Fruit fly (Drosophila melanogaster) S2 (cell line): Measurements from ENCODE around the gene CG32277.

Experiments
- CG8478 ChIP-seq: fragments of >200 bp; optimal IDR thresholded peaks from 2 replicates; lab custom pipeline; 2018
- CTCF ChIP-seq, 2 experiments: fragments of >200 bp; optimal IDR thresholded peaks; 2 replicates each; lab custom pipeline; 2018

Gene CG32277

DNA sequence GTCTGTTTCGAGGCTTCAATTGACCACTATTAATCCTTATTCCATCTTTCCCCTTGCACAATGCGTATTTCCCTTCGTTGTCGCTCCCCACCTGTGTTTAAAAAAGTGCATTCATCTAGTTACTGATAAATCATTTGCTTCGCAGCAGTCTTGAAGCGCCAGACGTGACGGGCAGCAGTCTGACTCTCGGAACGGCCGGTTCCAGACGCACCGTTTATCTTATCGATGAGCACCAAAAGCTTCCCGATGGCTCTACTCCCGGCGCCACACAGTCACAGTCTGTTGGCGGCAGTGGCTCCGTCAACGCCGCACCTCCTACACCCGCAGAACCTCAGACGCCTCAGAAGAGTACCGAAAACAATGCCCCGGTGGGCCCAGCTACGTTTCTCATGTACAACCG lies 21.1 kb downstream of the CG32277 start, which contains the start of gene CG42494:
Gene CG42494 (plus strand): TSS at position 301 of the 400 bp plus-strand sequence.
- TF ChIP-seq CG8478 (lab: Kevin White, UChicago): no peak
- TF ChIP-seq CTCF (optimal IDR thresholded peaks at IDR 0.05; lab: Kevin White, UChicago): no peak

DNA sequence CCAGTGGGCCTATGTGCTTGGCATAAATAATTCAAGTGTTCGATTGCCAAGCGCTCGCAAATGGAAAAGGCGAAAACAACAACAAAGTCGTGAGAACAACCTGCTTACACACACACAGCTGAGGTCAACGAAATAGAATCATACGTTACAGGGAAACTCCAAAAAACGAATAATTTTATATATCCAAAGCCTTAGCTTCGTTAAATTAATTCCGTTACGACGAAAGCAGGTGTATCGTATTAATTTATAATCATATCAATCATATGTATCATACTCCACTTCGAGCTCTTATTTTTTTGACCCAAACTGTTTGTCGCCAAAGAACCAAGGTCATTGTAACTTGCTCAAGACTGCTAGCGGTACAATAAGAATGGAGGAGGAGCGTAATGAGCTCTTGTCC lies 25.8 kb downstream of the CG32277 start:
- TF ChIP-seq CG8478 (lab: Kevin White, UChicago): no peak
- TF ChIP-seq CTCF (optimal IDR thresholded peaks at IDR 0.05; lab: Kevin White, UChicago): no peak

DNA sequence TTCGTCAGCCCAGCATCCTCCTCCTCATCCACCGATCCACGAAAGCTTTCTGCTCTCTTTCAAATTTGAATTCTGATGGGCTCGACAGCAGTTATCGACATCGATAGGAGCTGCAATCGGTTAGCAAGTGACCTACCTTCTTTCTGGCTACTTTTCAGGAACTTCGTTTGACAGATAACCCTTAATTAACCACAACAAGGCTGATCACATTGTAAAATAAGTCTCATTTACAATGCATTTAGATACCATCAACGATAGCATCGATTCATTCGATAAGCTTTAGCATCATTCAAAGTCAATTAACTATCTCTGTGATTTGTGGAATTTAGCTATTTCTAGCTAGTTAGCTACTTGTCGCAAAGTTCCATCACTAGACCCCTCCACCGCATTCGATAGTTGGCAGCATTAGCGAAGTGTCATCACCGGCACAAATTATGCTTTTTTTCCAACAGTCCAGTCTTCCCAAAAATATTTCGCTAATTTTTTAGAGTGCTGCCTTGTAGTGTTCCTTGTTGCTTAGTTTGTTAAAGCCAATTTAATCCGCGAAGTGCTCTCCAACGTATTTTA lies 26.6 kb downstream of the CG32277 start, which contains the start of the genes MnM and Girdin:
Gene MnM (minus strand): TSS at position 51 of the 567 bp plus-strand sequence.
Gene Girdin (plus strand): TSS at position 401 of the 567 bp plus-strand sequence.
- TF ChIP-seq CG8478 (lab: Kevin White, UChicago) (no peak), CTCF (optimal IDR thresholded peaks at IDR 0.05; lab: Kevin White, UChicago) (peak in 1 of 2 experiments; percentile 46)

DNA sequence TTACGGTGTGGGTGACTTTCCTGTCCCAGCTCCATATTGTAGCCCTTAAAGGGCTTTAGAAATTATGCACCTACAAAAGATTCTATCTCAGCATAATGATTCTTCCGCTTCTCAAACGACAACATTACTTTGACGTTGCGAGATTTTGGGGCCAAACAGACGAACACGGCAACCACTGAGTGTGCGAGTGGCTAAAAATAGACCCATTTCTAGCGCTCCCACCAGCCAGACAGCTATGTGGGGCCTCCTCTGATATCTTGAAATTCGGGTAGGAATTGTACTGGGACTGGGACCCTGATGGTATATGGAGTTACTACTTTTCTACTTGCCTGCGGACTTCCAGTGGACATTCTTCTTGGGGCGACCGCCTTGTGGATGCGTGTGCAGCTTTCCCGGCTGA lies 27.4 kb downstream of the CG32277 start:
- TF ChIP-seq CG8478 (lab: Kevin White, UChicago): no peak
- no peak for TF ChIP-seq CTCF (optimal IDR thresholded peaks at IDR 0.05; lab: Kevin White, UChicago)

DNA sequence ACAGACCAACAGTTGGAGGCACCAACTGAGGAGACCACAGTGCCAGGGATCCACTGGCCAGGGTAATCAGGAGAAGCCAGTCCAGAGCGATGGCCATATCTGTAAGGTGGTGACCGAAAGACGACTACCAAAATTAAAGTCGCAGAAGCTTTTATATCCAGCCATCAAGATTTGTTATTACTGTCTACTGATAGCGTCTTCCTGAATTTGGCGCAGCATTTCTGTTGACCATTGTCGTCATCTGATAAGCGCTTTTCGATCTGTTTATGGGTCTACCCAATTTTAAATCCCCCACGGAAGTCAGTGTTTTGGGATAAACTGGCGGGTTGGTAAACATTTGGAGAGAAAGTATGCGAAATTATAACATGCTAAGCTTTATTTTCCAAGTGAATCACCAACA lies 32.8 kb downstream of the CG32277 start, which contains the start of gene CG14963:
Gene CG14963 (minus strand): TSS at position 101 of the 400 bp plus-strand sequence.
- no peak for TF ChIP-seq CTCF (optimal IDR thresholded peaks at IDR 0.05; lab: Kevin White, UChicago)
- no peak for TF ChIP-seq CG8478 (lab: Kevin White, UChicago)

DNA sequence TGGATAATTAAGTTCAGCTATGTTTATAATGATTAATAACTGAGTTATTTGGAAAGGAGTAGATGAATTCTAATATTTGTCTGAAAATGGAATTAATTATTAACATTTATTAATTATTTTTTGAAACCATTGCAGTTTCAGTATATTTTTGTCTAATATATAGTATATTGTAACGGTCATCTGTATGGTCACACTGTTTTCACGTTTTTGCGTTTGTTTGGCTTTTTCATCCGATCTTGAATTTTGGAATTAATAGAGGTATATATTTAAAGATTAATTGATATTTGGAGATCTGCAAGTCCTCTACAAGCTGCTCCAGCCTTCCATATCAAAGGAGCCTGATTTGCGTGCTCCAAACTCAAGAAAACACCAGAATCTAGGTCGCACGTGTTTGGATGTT lies 36.1 kb downstream of the CG32277 start, which contains the start of the genes CG32278 and CG32281:
Gene CG32278 (plus strand): TSS at position 180 of the 400 bp plus-strand sequence.
Gene CG32281 (plus strand): TSS at position 269 of the 400 bp plus-strand sequence.
- TF ChIP-seq CG8478 (lab: Kevin White, UChicago) (no peak), CTCF (optimal IDR thresholded peaks at IDR 0.05; lab: Kevin White, UChicago) (no peak)

DNA sequence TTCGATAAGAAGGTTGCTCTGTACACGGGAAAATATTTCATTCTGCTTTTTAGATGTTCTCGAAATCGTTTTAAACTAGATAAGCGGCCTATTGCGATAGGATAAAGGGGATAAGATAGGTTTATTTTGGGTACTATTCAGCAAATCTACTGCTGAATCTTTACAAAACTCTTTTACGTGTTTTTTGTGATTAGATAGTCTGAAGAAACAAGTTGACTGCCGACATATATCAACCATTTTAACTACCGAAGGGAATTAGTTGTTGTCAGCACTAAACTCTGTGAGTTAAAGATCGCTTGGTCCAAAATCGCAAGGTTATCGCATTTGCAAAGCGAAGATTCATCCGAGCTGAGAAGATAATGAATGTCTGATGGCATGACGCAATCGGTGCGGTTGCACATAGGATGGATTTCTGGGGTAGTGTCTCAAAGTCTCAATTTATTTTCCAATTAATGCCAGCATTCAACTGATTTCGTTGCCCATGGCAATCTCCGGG lies 39.0 kb downstream of the CG32277 start, which contains the start of gene Asciz:
Gene Asciz (minus strand): TSS at position 51 of the 496 bp plus-strand sequence.
- TF ChIP-seq CG8478 (lab: Kevin White, UChicago): no peak
- no peak for TF ChIP-seq CTCF (optimal IDR thresholded peaks at IDR 0.05; lab: Kevin White, UChicago)

DNA sequence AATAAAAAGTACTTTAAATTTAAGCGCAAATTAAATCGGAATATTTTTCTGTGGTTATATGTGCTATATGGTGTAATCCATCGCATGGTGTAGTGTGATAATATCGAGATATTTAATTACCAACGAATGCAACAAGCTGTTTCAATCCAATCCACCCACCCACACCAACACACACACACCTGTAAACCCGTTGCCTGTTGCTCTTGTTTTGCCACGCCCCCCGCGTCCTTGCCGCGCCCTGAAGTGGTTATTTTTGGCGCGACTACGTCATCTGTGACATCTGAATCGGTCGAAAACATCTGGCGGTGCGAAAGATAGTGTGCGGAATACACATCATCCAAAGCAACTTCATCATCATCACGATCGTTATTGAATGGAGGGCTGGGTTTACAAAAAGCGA lies 39.9 kb downstream of the CG32277 start:
- no peak for TF ChIP-seq CTCF (optimal IDR thresholded peaks at IDR 0.05; lab: Kevin White, UChicago)
- TF ChIP-seq CG8478 (lab: Kevin White, UChicago): no peak

DNA sequence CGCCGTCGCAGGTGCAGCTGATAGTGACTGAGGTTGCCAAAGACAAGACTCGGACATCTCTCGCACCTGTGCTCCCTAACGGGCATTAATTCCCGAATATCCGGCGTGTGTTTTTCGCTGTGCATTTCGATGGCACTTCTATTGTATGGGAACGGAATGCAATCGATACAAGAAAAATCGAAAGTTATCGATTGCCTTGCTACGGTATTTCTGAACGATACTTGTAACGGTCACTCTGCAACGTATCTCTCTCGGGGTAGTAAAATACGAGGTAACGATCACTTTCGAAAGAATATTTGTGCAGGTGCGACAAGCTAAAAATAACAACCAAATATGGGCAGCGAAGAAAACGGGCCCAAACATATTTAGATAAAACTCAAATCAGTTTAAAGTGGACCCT lies 40.3 kb downstream of the CG32277 start, which contains the start of gene CG32280:
Gene CG32280 (plus strand): TSS at position 231 of the 400 bp plus-strand sequence.
- no peak for TF ChIP-seq CTCF (optimal IDR thresholded peaks at IDR 0.05; lab: Kevin White, UChicago)
- TF ChIP-seq CG8478 (lab: Kevin White, UChicago): no peak

DNA sequence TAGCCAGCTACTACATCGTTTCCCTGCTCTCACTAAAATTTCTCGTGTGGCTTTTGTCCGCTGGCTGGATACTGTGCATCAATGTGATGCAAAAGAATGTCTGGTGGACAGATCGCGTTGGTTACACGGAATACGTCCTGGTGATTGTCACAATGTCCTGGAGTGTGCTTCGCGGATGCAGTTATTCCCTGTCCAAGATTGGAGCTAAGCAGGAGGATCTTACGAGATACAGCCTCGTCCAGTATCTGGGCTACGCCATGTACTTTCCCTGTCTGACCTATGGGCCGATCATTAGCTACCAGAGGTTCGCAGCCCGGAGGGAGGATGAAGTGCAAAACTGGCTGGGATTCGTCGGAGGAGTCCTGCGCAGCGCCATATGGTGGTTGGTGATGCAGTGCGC lies 42.7 kb downstream of the CG32277 start:
- no peak for TF ChIP-seq CG8478 (lab: Kevin White, UChicago)

DNA sequence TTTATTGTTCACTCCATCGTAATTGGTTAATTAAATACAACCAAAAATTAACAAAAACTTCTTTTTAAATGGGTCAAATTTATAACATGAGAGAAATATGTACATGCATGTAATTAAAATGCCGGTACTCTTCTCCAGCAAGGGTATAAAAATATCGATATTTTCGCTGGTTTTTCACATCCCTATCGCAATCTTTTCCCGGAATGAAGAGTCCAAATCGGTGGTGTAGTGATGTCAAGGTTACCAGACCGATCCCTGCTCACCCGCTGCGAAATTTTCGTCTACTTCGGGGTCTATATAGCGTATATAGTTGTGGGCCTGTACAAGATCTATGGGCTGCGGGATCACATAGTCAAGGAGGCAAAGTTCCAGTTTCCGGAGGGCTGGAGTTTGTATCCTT lies 43.3 kb downstream of the CG32277 start, which contains the start of gene rasp:
Gene rasp (plus strand): TSS at position 213 of the 400 bp plus-strand sequence.
- no peak for TF ChIP-seq CG8478 (lab: Kevin White, UChicago)
- no peak for TF ChIP-seq CTCF (optimal IDR thresholded peaks at IDR 0.05; lab: Kevin White, UChicago)

DNA sequence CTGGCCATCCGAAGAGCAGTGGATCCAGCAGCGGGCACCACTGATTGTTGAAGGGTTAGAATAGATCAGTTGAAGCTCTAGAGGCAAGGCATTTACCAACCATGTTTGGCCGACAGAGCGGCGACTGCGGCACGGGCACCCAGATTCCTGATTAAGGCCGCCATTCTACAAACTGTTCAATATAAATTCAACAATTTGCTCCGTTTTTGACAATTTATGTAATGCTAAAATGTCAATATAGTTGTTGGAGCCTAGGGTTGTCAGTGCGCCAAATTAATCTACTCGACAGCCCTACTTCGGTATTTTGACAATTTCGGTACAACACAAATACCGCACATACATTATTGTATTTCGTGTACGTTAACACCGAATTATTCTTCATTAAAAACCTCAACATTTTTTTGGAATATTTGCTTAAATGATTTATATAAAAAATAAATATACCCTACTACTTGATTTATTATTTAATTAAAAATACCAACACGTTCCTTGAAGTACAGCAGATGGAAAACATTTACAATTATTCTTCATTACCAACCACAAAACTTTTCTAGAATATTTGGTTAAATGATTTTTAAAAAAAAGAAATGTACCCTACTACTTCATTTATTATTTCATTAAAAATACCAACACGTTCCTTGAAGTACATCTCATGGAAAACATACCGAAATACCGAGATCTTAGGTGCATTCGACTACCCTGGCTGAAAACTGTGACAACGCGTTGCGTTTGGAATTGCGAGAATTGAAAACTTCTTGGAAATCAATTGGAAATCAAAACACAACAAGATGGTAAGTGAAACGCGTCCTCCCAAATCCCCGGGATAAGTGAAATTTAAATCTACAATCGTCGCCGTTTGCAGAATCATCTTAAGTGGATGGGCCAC lies 45.7 kb downstream of the CG32277 start, which contains the start of the genes ND-30 and CG15812:
Gene ND-30 (minus strand): TSS at position 270 of the 886 bp plus-strand sequence.
Gene CG15812 (plus strand): TSS at position 683 of the 886 bp plus-strand sequence.
- TF ChIP-seq CG8478 (lab: Kevin White, UChicago): no peak
- TF ChIP-seq CTCF (optimal IDR thresholded peaks at IDR 0.05; lab: Kevin White, UChicago): no peak

DNA sequence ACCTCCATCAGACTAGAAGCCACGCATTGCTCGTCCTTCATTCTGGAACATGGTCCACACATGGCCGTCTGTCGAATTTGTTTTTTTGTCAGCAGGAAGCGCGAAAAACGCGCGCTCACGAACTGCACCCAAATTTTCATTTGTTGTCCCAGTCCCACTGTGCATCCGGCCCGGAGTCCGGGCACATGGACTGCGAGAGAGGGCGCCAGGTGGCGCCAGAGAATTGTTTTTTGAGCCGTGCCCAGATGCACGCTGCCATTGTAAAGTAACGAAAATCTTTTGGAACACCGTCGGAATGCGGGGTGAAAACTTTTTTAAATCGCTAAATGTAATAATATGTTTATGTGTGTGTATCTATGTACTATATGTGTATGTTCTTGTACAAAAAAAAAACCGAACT lies 47.6 kb downstream of the CG32277 start:
- peak; percentile 50 to 59 for TF ChIP-seq CTCF (optimal IDR thresholded peaks at IDR 0.05; lab: Kevin White, UChicago)
- TF ChIP-seq CG8478 (lab: Kevin White, UChicago): no peak
